Fruit fly (Drosophila melanogaster): ENCODE results near the gene Dyro.

Dyro gene

dm6 chr3L:11285572-11286276 lies 10.0 kb downstream of the Dyro start (continued):
- TF ChIP-seq Med (GFP tag) (peak; percentile 62), CG13894 (tag; optimal IDR thresholded peaks at IDR 0.05) (peak; percentile 49), nerfin-2 (GFP tag; IDR thresholded peaks at IDR 0.05; ENCODE audit: partially characterized antibody) (peak; percentile 72), H2.0 (GFP tag; IDR thresholded peaks at IDR 0.05) (no peak), Chrac-16 (GFP tag; optimal IDR thresholded peaks at IDR 0.05) (no peak), NFAT (GFP tag; IDR thresholded peaks at IDR 0.05) (peak; percentile 47; the same call in 1 of the 2 replicates), CG33213 (GFP tag; optimal IDR thresholded peaks at IDR 0.05) (no peak), Adf1 (GFP tag; IDR thresholded peaks at IDR 0.05) (peak; percentile 22; the same call in 1 of the 2 replicates)

dm6 chr3L:11285066-11285465 lies 10.7 kb downstream of the Dyro start:
- TF ChIP-seq Lim3 (GFP tag; IDR thresholded peaks at IDR 0.05) (no peak), dati (GFP tag; IDR thresholded peaks at IDR 0.05) (no peak), CG17912 (GFP tag; optimal IDR thresholded peaks at IDR 0.05) (no peak), TFAM (GFP tag; optimal IDR thresholded peaks at IDR 0.05) (no peak), BtbVII (GFP tag; optimal IDR thresholded peaks at IDR 0.05) (no peak), Fer3 (tag; optimal IDR thresholded peaks at IDR 0.05) (peak; percentile 69), CG4617 (GFP tag; optimal IDR thresholded peaks at IDR 0.05; ENCODE audit: borderline replicate concordance) (no peak), tna (GFP tag; IDR thresholded peaks at IDR 0.05; ENCODE audit: partially characterized antibody) (no peak), YL-1 (GFP tag; optimal IDR thresholded peaks at IDR 0.05) (no peak), corto (GFP tag; optimal IDR thresholded peaks at IDR 0.05) (no peak), CG8281 (tag; optimal IDR thresholded peaks at IDR 0.05) (no peak), scrt (GFP tag; optimal IDR thresholded peaks at IDR 0.05) (no peak), esg (GFP tag; conservative IDR thresholded peaks at IDR 0.05) (no peak), hb (GFP tag; IDR thresholded peaks at IDR 0.05; ENCODE audit: partially characterized antibody) (no peak), CG18011 (GFP tag; optimal IDR thresholded peaks at IDR 0.05) (no peak), CG12071 (GFP tag; optimal IDR thresholded peaks at IDR 0.05) (no peak), dmrt11E (tag; optimal IDR thresholded peaks at IDR 0.05) (no peak), CG10431 (GFP tag; optimal IDR thresholded peaks at IDR 0.05) (no peak), CG4707 (GFP tag; optimal IDR thresholded peaks at IDR 0.05) (no peak), Opbp (GFP tag; IDR thresholded peaks at IDR 0.05; ENCODE audit: partially characterized antibody) (no peak), NK7.1 (GFP tag; optimal IDR thresholded peaks at IDR 0.05) (no peak), E2f1 (GFP tag; IDR thresholded peaks at IDR 0.05) (peak; percentile 65), pb (GFP tag; optimal IDR thresholded peaks at IDR 0.05) (no peak), exex (tag; optimal IDR thresholded peaks at IDR 0.05) (no peak), CG42726 (GFP tag; IDR thresholded peaks at IDR 0.05; ENCODE audit: partially characterized antibody) (no peak), sim (GFP tag; IDR thresholded peaks at IDR 0.05) (no peak; the same call in 1 of the 2 replicates), Doc2 (GFP tag; IDR thresholded peaks at IDR 0.05) (no peak), CG11247 (GFP tag; IDR thresholded peaks at IDR 0.05) (no peak; the same call in 1 of the 2 replicates), CG8924 (tag; optimal IDR thresholded peaks at IDR 0.05) (peak; percentile 39), slp2 (GFP tag; optimal IDR thresholded peaks at IDR 0.05) (no peak), ssp (GFP tag; IDR thresholded peaks at IDR 0.05) (no peak), ato (GFP tag; IDR thresholded peaks at IDR 0.05; ENCODE audit: partially characterized antibody) (no peak), lilli (GFP tag; optimal IDR thresholded peaks at IDR 0.05) (no peak), chif (GFP tag; optimal IDR thresholded peaks at IDR 0.05) (no peak), CTCF (GFP tag; optimal IDR thresholded peaks at IDR 0.05) (no peak), CG1602 (GFP tag; optimal IDR thresholded peaks at IDR 0.05) (no peak), chinmo (GFP tag; IDR thresholded peaks at IDR 0.05; ENCODE audit: partially characterized antibody) (no peak), nerfin-2 (GFP tag; IDR thresholded peaks at IDR 0.05; ENCODE audit: partially characterized antibody) (no peak), inv (GFP tag; IDR thresholded peaks at IDR 0.05; ENCODE audit: partially characterized antibody) (no peak), Blimp-1 (GFP tag; optimal IDR thresholded peaks at IDR 0.05) (peak; percentile 74), tio (GFP tag; optimal IDR thresholded peaks at IDR 0.05) (no peak)

All from whole organism, embryonic.